Worm (Caenorhabditis elegans) whole organism, young adult: ENCODE measurements around the gene T28C6.11.

ENCODE experiments used
- B0019.2 ChIP-seq: fragments of 200-800 bp; sonication (Bioruptor generic); conservative IDR thresholded peaks from 2 replicates; pipeline ENCODE4 v1.3.6; 2022; ENCODE audit warnings: missing genetic modification reagents, missing genetic modification characterization, missing compliant biosample characterization
- Y67H2A.10 ChIP-seq: fragments of 200-800 bp; sonication (Bioruptor generic); conservative IDR thresholded peaks from 2 replicates; pipeline ENCODE4 v1.3.6; 2022; ENCODE audit warnings: missing genetic modification reagents, missing genetic modification characterization, missing compliant biosample characterization
- cebp-1 ChIP-seq, 2 experiments: fragments of 200-800 bp in 1 of 2; sonication (Bioruptor generic) in 1 of 2; sonication (generic microtip) in 1 of 2; IDR thresholded peaks in 1 of 2; optimal IDR thresholded peaks in 1 of 2; 2 replicates each; pipeline versions ENCODE4 v1.3.6 to Lab custom; 2017 to 2022; ENCODE audit warnings: missing compliant biosample characterization in 2 of 2, missing genetic modification characterization in 2 of 2, mild to moderate bottlenecking in 1 of 2, missing genetic modification reagents in 1 of 2, moderate library complexity in 1 of 2
- cebp-2 ChIP-seq: fragments of 200-800 bp; sonication (Bioruptor generic); IDR thresholded peaks from 2 replicates; pipeline ENCODE4 v1.3.6; 2022; ENCODE audit warnings: missing genetic modification characterization, missing compliant biosample characterization
- hlh-26 ChIP-seq: fragments of 200-800 bp; sonication (Bioruptor generic); conservative IDR thresholded peaks from 2 replicates; pipeline ENCODE4 v1.3.6; 2022; ENCODE audit warnings: missing genetic modification reagents, missing genetic modification characterization, missing compliant biosample characterization
- lsy-27 ChIP-seq: sonication (generic microtip); optimal IDR thresholded peaks from 2 replicates; lab custom pipeline; 2017; ENCODE audit warnings: missing genetic modification characterization, mild to moderate bottlenecking, missing compliant biosample characterization, antibody characterized with exemption, missing genotype, borderline replicate concordance; ENCODE audit not compliant: insufficient read depth
- madf-6 ChIP-seq: fragments of 200-800 bp; sonication (Bioruptor generic); IDR thresholded peaks from 2 replicates; pipeline ENCODE4 v1.3.6; 2022; ENCODE audit warnings: missing genetic modification reagents, missing genetic modification characterization, missing compliant biosample characterization
- nhr-80 ChIP-seq: sonication (generic microtip); optimal IDR thresholded peaks from 2 replicates; lab custom pipeline; 2016; ENCODE audit warnings: missing genetic modification characterization, missing compliant biosample characterization
- nhr-90 ChIP-seq: sonication (generic microtip); optimal IDR thresholded peaks from 2 replicates; lab custom pipeline; 2016; ENCODE audit warnings: missing genotype, mild to moderate bottlenecking, missing genetic modification characterization, missing compliant biosample characterization
- pha-4 ChIP-seq: fragments of 150-350 bp; sonication (generic microtip); optimal IDR thresholded peaks from 2 replicates; lab custom pipeline; 2014; ENCODE audit warnings: missing biosample characterization, missing genetic modification reagents, missing genetic modification characterization
- sdz-38 ChIP-seq: sonication (generic microtip); optimal IDR thresholded peaks from 2 replicates; lab custom pipeline; 2016; ENCODE audit warnings: missing genotype, missing genetic modification characterization, missing compliant biosample characterization
- snpc-1.1 ChIP-seq: sonication (generic microtip); optimal IDR thresholded peaks from 2 replicates; lab custom pipeline; 2017; ENCODE audit warnings: missing genetic modification characterization, mild to moderate bottlenecking, missing compliant biosample characterization, antibody characterized with exemption, moderate library complexity, missing genotype, missing genetic modification reagents; ENCODE audit not compliant: insufficient read depth

ce11 chrIV:8845922-8846321, 5.9 kb upstream of the T28C6.11 start:
- TF ChIP-seq hlh-26 (GFP tag; lab: Robert Waterston, UW) (no peak), lsy-27 (tag; lab: Kevin White, UChicago) (no peak), pha-4 (tag; lab: Kevin White, UChicago) (no peak), Y67H2A.10 (GFP tag; lab: Robert Waterston, UW) (no peak), B0019.2 (GFP tag; lab: Robert Waterston, UW) (no peak), nhr-90 (tag; lab: Kevin White, UChicago) (no peak), madf-6 (GFP tag; lab: Robert Waterston, UW) (no peak), nhr-80 (peak; percentile 68), snpc-1.1 (tag; lab: Kevin White, UChicago) (no peak), cebp-1 (GFP tag; IDR thresholded peaks at IDR 0.05; lab: Robert Waterston, UW) (no peak), cebp-1 (tag; optimal IDR thresholded peaks at IDR 0.05; lab: Kevin White, UChicago) (no peak), cebp-2 (GFP tag; lab: Robert Waterston, UW) (no peak), sdz-38 (tag; lab: Kevin White, UChicago) (no peak)
